Worm (Caenorhabditis elegans) whole organism, late embryonic: Measurements from ENCODE around the gene his-32.
"Not testable (repeated sequence)": the region's sequence is repeated elsewhere in the genome, so short reads cannot be mapped to it uniquely, and the experiment has no call there.

Experiments used
- C08G9.2 ChIP-seq: sonication (generic microtip); optimal IDR thresholded peaks from 2 replicates; lab custom pipeline; 2016; ENCODE audit warnings: mild to moderate bottlenecking, missing genetic modification characterization, moderate library complexity, missing compliant biosample characterization
- F13H6.1 ChIP-seq: sonication (generic microtip); optimal IDR thresholded peaks from 2 replicates; lab custom pipeline; 2016; ENCODE audit warnings: missing genetic modification characterization, missing compliant biosample characterization
- K02D7.2 ChIP-seq: sonication (generic microtip); optimal IDR thresholded peaks from 2 replicates; lab custom pipeline; 2017; ENCODE audit warnings: mild to moderate bottlenecking, missing genetic modification characterization, missing compliant biosample characterization
- K09A11.1 ChIP-seq: sonication (generic microtip); optimal IDR thresholded peaks from 2 replicates; lab custom pipeline; 2017; ENCODE audit warnings: antibody characterized with exemption, mild to moderate bottlenecking, missing genetic modification characterization, missing compliant biosample characterization; ENCODE audit not compliant: insufficient read depth
- Y22D7AL.16 ChIP-seq: sonication (generic microtip); optimal IDR thresholded peaks from 2 replicates; lab custom pipeline; 2016; ENCODE audit warnings: missing genetic modification characterization, missing compliant biosample characterization
- ahr-1 ChIP-seq: sonication (generic microtip); optimal IDR thresholded peaks from 2 replicates; lab custom pipeline; 2016; ENCODE audit warnings: missing genetic modification characterization, missing compliant biosample characterization
- ama-1 ChIP-seq: fragments of 150-350 bp; optimal IDR thresholded peaks from 2 replicates; lab custom pipeline; 2014
- ceh-14 ChIP-seq: sonication (generic microtip); optimal IDR thresholded peaks from 2 replicates; lab custom pipeline; 2016; ENCODE audit warnings: missing genotype, missing genetic modification characterization, missing compliant biosample characterization
- ceh-18 ChIP-seq: sonication (generic microtip); optimal IDR thresholded peaks from 2 replicates; lab custom pipeline; 2016; ENCODE audit warnings: missing genetic modification characterization, missing compliant biosample characterization
- ceh-19 ChIP-seq: fragments of 200-800 bp; sonication (Bioruptor generic); optimal IDR thresholded peaks from 2 replicates; lab custom pipeline; 2018; ENCODE audit warnings: mild to moderate bottlenecking, missing genetic modification characterization, missing compliant biosample characterization
- ceh-22 ChIP-seq: sonication (generic microtip); optimal IDR thresholded peaks from 2 replicates; lab custom pipeline; 2017; ENCODE audit warnings: missing biosample characterization, missing genetic modification characterization
- ceh-24 ChIP-seq: sonication (generic microtip); optimal IDR thresholded peaks from 2 replicates; lab custom pipeline; 2016; ENCODE audit warnings: mild to moderate bottlenecking, missing genetic modification characterization, missing compliant biosample characterization
- ceh-30 ChIP-seq: fragments of 150-350 bp; optimal IDR thresholded peaks from 2 replicates; lab custom pipeline; 2014; ENCODE audit warnings: missing biosample characterization, missing genetic modification characterization
- ceh-34 ChIP-seq: sonication (generic microtip); optimal IDR thresholded peaks from 2 replicates; lab custom pipeline; 2016; ENCODE audit warnings: mild to moderate bottlenecking, missing genetic modification characterization, missing compliant biosample characterization
- ceh-45 ChIP-seq: fragments of 200-800 bp; sonication (Bioruptor generic); IDR thresholded peaks from 2 replicates; pipeline ENCODE4 v1.3.6; 2022; ENCODE audit warnings: missing genetic modification reagents, missing genetic modification characterization, missing compliant biosample characterization
- ceh-9 ChIP-seq: sonication (generic microtip); optimal IDR thresholded peaks from 2 replicates; lab custom pipeline; 2016; ENCODE audit warnings: mild to moderate bottlenecking, missing genetic modification characterization, inconsistent platforms, missing compliant biosample characterization
- che-1 ChIP-seq: sonication (generic microtip); optimal IDR thresholded peaks from 2 replicates; lab custom pipeline; 2016; ENCODE audit warnings: mild to moderate bottlenecking, missing genetic modification characterization, missing compliant biosample characterization
- dve-1 ChIP-seq: sonication (generic microtip); optimal IDR thresholded peaks from 2 replicates; lab custom pipeline; 2017; ENCODE audit warnings: antibody characterized with exemption, mild to moderate bottlenecking, missing genetic modification characterization, missing compliant biosample characterization
- elt-2 ChIP-seq: sonication (generic microtip); optimal IDR thresholded peaks from 2 replicates; lab custom pipeline; 2016; ENCODE audit warnings: missing genetic modification reagents, missing genetic modification characterization, missing compliant biosample characterization
- elt-4 ChIP-seq: sonication (generic microtip); optimal IDR thresholded peaks from 2 replicates; lab custom pipeline; 2016; ENCODE audit warnings: missing genetic modification characterization, missing compliant biosample characterization
- fax-1 ChIP-seq: sonication (generic microtip); optimal IDR thresholded peaks from 2 replicates; lab custom pipeline; 2016; ENCODE audit warnings: missing genotype, missing genetic modification characterization, missing compliant biosample characterization
- hlh-13 ChIP-seq: fragments of 200-800 bp; sonication (Bioruptor generic); optimal IDR thresholded peaks from 2 replicates; lab custom pipeline; 2018; ENCODE audit warnings: mild to moderate bottlenecking, missing genetic modification characterization, missing compliant biosample characterization
- hlh-30 ChIP-seq: sonication (generic microtip); optimal IDR thresholded peaks from 2 replicates; lab custom pipeline; 2017; ENCODE audit warnings: antibody characterized with exemption, missing genetic modification characterization, missing compliant biosample characterization; ENCODE audit not compliant: insufficient read depth
- hlh-6 ChIP-seq: sonication (generic microtip); optimal IDR thresholded peaks from 2 replicates; lab custom pipeline; 2016; ENCODE audit warnings: missing genotype, missing genetic modification characterization, missing compliant biosample characterization
- madf-2 ChIP-seq: sonication (generic microtip); optimal IDR thresholded peaks from 2 replicates; lab custom pipeline; 2017; ENCODE audit warnings: missing genetic modification characterization, missing compliant biosample characterization
- mec-3 ChIP-seq: sonication (generic microtip); optimal IDR thresholded peaks from 2 replicates; lab custom pipeline; 2016; ENCODE audit warnings: borderline replicate concordance, missing genetic modification characterization, missing compliant biosample characterization
- nhr-232 ChIP-seq: sonication (generic microtip); optimal IDR thresholded peaks from 2 replicates; lab custom pipeline; 2016; ENCODE audit warnings: missing genetic modification characterization, missing compliant biosample characterization
- npax-4 ChIP-seq: sonication (generic microtip); optimal IDR thresholded peaks from 2 replicates; lab custom pipeline; 2016; ENCODE audit warnings: missing genetic modification characterization, missing compliant biosample characterization
- pag-3 ChIP-seq: sonication (generic microtip); optimal IDR thresholded peaks from 2 replicates; lab custom pipeline; 2016; ENCODE audit warnings: missing compliant biosample characterization, missing genetic modification characterization, borderline replicate concordance
- pat-9 ChIP-seq: fragments of 200-800 bp; sonication (Bioruptor generic); optimal IDR thresholded peaks from 2 replicates; lab custom pipeline; 2018; ENCODE audit warnings: mild to moderate bottlenecking, missing genetic modification characterization, moderate library complexity, missing compliant biosample characterization
- pha-2 ChIP-seq: sonication (generic microtip); optimal IDR thresholded peaks from 2 replicates; lab custom pipeline; 2017; ENCODE audit warnings: mild to moderate bottlenecking, missing genetic modification characterization, missing compliant biosample characterization
- pha-4 ChIP-seq: fragments of 150-350 bp; optimal IDR thresholded peaks from 2 replicates; lab custom pipeline; 2018; ENCODE audit warnings: missing biosample characterization, missing genetic modification reagents, missing genetic modification characterization
- pqm-1 ChIP-seq: sonication (generic microtip); optimal IDR thresholded peaks from 2 replicates; lab custom pipeline; 2016; ENCODE audit warnings: missing genetic modification characterization, missing compliant biosample characterization
- rnt-1 ChIP-seq: sonication (generic microtip); optimal IDR thresholded peaks from 2 replicates; lab custom pipeline; 2016; ENCODE audit warnings: missing genetic modification characterization, missing compliant biosample characterization
- unc-3 ChIP-seq, 2 experiments: fragments of 200-800 bp in 1 of 2; sonication (Bioruptor generic) in 1 of 2; sonication (generic microtip) in 1 of 2; conservative IDR thresholded peaks in 1 of 2; optimal IDR thresholded peaks in 1 of 2; 2 replicates each; pipeline versions ENCODE4 v1.3.6 to Lab custom; 2016 to 2022; ENCODE audit warnings: missing compliant biosample characterization in 2 of 2, missing genetic modification characterization in 2 of 2, missing genetic modification reagents in 1 of 2
- unc-86 ChIP-seq: sonication (generic microtip); optimal IDR thresholded peaks from 2 replicates; lab custom pipeline; 2016; ENCODE audit warnings: missing genetic modification characterization, missing compliant biosample characterization

Gene his-32

ce11 chrIV:8347051-8347450, 12.9 kb downstream of the his-32 start, which contains the start of the genes F17E9.18 and F17E9.15:
TSS of gene F17E9.18 (minus strand) at chrIV:8347151.
TSS of gene F17E9.15 (plus strand) at chrIV:8347418.
- TF ChIP-seq K02D7.2 (tag; lab: Kevin White, UChicago) (no peak), madf-2 (tag; lab: Kevin White, UChicago) (no peak), pqm-1 (tag; lab: Kevin White, UChicago) (no peak), pat-9 (tag; lab: Kevin White, UChicago) (no peak), ahr-1 (no peak), pag-3 (tag; lab: Kevin White, UChicago) (no peak), ceh-9 (tag; lab: Kevin White, UChicago) (no peak), mec-3 (tag; lab: Kevin White, UChicago) (no peak), ceh-34 (tag; lab: Kevin White, UChicago) (no peak), npax-4 (no peak), elt-4 (tag; lab: Kevin White, UChicago) (no peak), Y22D7AL.16 (tag; lab: Kevin White, UChicago) (no peak)
- TF ChIP-seq, all 69 proteins: peak for 0

DNA sequence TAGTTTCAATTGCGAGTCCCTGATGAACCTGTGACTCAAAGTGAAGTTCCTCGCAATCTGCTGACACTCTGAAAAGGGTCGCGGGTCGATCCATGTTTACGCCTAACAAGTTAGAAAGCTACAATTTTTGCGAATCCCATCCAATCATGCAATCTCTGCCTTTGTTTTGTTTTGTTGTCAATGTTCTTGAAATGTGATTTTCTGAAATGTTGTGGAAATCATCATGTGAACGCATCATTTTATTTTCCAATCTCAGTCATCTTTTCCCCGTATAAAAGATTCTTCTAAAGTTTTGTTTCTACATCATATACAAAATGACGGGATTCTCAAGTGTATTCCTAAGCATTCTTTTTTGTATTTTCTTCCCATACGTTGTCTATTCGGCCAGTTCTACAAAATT, 14.0 kb downstream of the his-32 start, which contains the start of gene F17E9.4:
Gene F17E9.4, plus strand, starts transcription at position 301 of the 400 bp plus-strand sequence.
- no peak for TF ChIP-seq ceh-24 (tag; lab: Kevin White, UChicago)
- no peak for TF ChIP-seq pha-4 (tag; lab: Kevin White, UChicago)
- no peak for TF ChIP-seq unc-86 (tag; lab: Kevin White, UChicago)
- no peak for TF ChIP-seq che-1 (tag; lab: Kevin White, UChicago)
- no peak for TF ChIP-seq pha-2 (tag; lab: Kevin White, UChicago)
- TF ChIP-seq hlh-13 (GFP tag; lab: Kevin White, UChicago): no peak
- no peak for TF ChIP-seq ama-1 (lab: Kevin White, UChicago)
- TF ChIP-seq ceh-18 (tag; lab: Kevin White, UChicago): no peak
- no peak for TF ChIP-seq ceh-34 (tag; lab: Kevin White, UChicago)
- TF ChIP-seq fax-1: no peak
- TF ChIP-seq ceh-45: no peak
- TF ChIP-seq F13H6.1: no peak
- no peak for TF ChIP-seq nhr-232 (tag; lab: Kevin White, UChicago)
- no peak for TF ChIP-seq ceh-14 (tag; lab: Kevin White, UChicago)
- no peak for TF ChIP-seq npax-4
- no peak for TF ChIP-seq rnt-1 (tag; lab: Kevin White, UChicago)
- TF ChIP-seq ahr-1: no peak

DNA sequence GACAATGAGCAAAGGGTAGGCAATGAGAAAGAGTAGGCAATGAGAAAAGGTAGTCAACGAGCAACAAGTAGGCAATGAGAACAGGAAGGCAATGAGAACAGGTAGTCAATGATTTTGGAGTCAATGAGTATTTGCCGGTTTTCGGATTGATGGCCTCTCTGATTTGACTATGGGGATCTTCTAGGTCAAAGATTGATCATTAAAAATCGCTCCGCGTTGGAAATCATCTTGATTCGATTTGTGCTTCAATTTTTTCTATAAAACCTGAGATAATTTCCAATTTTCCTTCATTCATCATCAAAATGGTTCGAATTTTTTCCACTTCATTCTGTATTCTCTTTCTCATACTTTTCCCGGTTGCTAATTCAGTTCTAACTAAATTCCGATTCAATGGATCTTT, 17.9 kb downstream of the his-32 start, which contains the start of gene F17E9.16:
Gene F17E9.16, plus strand, starts transcription at position 301 of the 400 bp plus-strand sequence.
- TF ChIP-seq C08G9.2 (tag; lab: Kevin White, UChicago); hlh-6 (tag; lab: Kevin White, UChicago); npax-4: not testable (repeated sequence)

DNA sequence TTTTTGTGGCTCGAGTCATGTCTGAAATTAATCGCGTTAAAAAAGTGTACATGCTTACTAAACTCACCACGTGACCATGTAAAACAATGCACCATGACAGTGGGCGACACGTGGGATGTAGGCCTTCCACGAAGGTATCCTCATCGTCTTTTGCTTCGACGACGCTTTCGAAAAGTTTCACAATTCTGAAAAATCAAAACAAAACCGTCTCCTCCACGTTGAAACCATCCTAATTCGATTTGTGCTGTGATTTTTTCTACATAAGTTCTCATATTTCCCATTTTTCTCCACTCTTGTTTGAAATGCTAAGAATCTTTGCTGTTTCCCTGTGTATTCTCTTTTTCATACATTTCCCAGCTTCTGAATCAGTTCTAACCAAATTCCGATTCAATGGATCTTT, 20.5 kb downstream of the his-32 start, which contains the start of gene F17E9.3:
Gene F17E9.3, plus strand, starts transcription at position 301 of the 400 bp plus-strand sequence.
- TF ChIP-seq ceh-30 (tag; lab: Kevin White, UChicago): no peak
- no peak for TF ChIP-seq elt-2 (tag; lab: Kevin White, UChicago)
- no peak for TF ChIP-seq ceh-22 (tag; lab: Kevin White, UChicago)
- TF ChIP-seq K09A11.1 (tag; lab: Kevin White, UChicago): no peak
- no peak for TF ChIP-seq unc-3 (GFP tag; conservative IDR thresholded peaks at IDR 0.05; lab: Robert Waterston, UW)
- no peak for TF ChIP-seq unc-3 (tag; optimal IDR thresholded peaks at IDR 0.05; lab: Kevin White, UChicago)
- no peak for TF ChIP-seq ceh-9 (tag; lab: Kevin White, UChicago)
- no peak for TF ChIP-seq hlh-30 (tag; lab: Kevin White, UChicago)
- no peak for TF ChIP-seq ceh-19
- TF ChIP-seq elt-4 (tag; lab: Kevin White, UChicago): no peak
- TF ChIP-seq dve-1: no peak
- TF ChIP-seq, all 69 proteins: peak for 0
